Worm (Caenorhabditis elegans) whole organism, L1 larva: ENCODE results near the gene asp-1.
"Not testable (repeated sequence)": the region's sequence is repeated elsewhere in the genome, so short reads cannot be mapped to it uniquely, and the experiment has no call there.

Experiments used
- C34B4.2 ChIP-seq: sonication (generic microtip); optimal IDR thresholded peaks from 2 replicates; lab custom pipeline; 2017; ENCODE audit warnings: mild to moderate bottlenecking, missing genetic modification characterization, missing compliant biosample characterization
- ama-1 ChIP-seq: fragments of 150-350 bp; optimal IDR thresholded peaks from 2 replicates; lab custom pipeline; 2014
- blmp-1 ChIP-seq: fragments of 150-350 bp; optimal IDR thresholded peaks from 2 replicates; lab custom pipeline; 2014; ENCODE audit warnings: missing biosample characterization, missing genetic modification characterization
- ceh-63 ChIP-seq: fragments of 200-800 bp; sonication (Bioruptor generic); optimal IDR thresholded peaks from 2 replicates; lab custom pipeline; 2018; ENCODE audit warnings: mild to moderate bottlenecking, missing genetic modification characterization, missing compliant biosample characterization
- ceh-8 ChIP-seq: fragments of 200-800 bp; sonication (Bioruptor generic); optimal IDR thresholded peaks from 2 replicates; lab custom pipeline; 2018; ENCODE audit warnings: mild to moderate bottlenecking, missing genetic modification characterization, moderate library complexity, missing compliant biosample characterization
- ceh-88 ChIP-seq: fragments of 200-800 bp; sonication (Bioruptor generic); IDR thresholded peaks from 2 replicates; pipeline ENCODE4 v1.3.6; 2022; ENCODE audit warnings: missing genetic modification characterization, missing compliant biosample characterization
- ceh-90 ChIP-seq: sonication (generic microtip); optimal IDR thresholded peaks from 2 replicates; lab custom pipeline; 2016; ENCODE audit warnings: missing genetic modification characterization, missing compliant biosample characterization
- ces-1 ChIP-seq: fragments of 150-350 bp; optimal IDR thresholded peaks from 2 replicates; lab custom pipeline; 2014; ENCODE audit warnings: missing biosample characterization, missing genetic modification reagents, missing genetic modification characterization
- dsc-1 ChIP-seq: sonication (generic microtip); optimal IDR thresholded peaks from 2 replicates; lab custom pipeline; 2016; ENCODE audit warnings: mild to moderate bottlenecking, missing genetic modification characterization, missing compliant biosample characterization
- efl-3 ChIP-seq: fragments of 200-800 bp; sonication (Bioruptor generic); optimal IDR thresholded peaks from 2 replicates; lab custom pipeline; 2018; ENCODE audit warnings: mild to moderate bottlenecking, missing genetic modification characterization, missing compliant biosample characterization
- fkh-10 ChIP-seq: sonication (generic microtip); optimal IDR thresholded peaks from 2 replicates; lab custom pipeline; 2017; ENCODE audit warnings: missing biosample characterization, missing genetic modification reagents, missing genetic modification characterization
- fkh-4 ChIP-seq: sonication (generic microtip); optimal IDR thresholded peaks from 2 replicates; lab custom pipeline; 2016; ENCODE audit warnings: missing compliant biosample characterization, missing genetic modification characterization, borderline replicate concordance
- fkh-8 ChIP-seq: sonication (generic microtip); optimal IDR thresholded peaks from 2 replicates; lab custom pipeline; 2016; ENCODE audit warnings: mild to moderate bottlenecking, missing genetic modification characterization, missing compliant biosample characterization
- fos-1 ChIP-seq: fragments of 150-350 bp; optimal IDR thresholded peaks from 2 replicates; lab custom pipeline; 2014; ENCODE audit warnings: missing biosample characterization, missing genetic modification characterization
- hlh-4 ChIP-seq: sonication (generic microtip); optimal IDR thresholded peaks from 2 replicates; lab custom pipeline; 2016; ENCODE audit warnings: mild to moderate bottlenecking, missing genetic modification characterization, missing compliant biosample characterization
- jun-1 ChIP-seq: fragments of 150-350 bp; optimal IDR thresholded peaks from 2 replicates; lab custom pipeline; 2014; ENCODE audit warnings: missing biosample characterization, missing genetic modification reagents, missing genetic modification characterization
- lin-13 ChIP-seq: fragments of 150-350 bp; optimal IDR thresholded peaks from 2 replicates; lab custom pipeline; 2014; ENCODE audit warnings: missing biosample characterization, missing genetic modification reagents, missing genetic modification characterization
- lin-14 ChIP-seq: fragments of 200-800 bp; sonication (Bioruptor generic); optimal IDR thresholded peaks from 2 replicates; lab custom pipeline; 2018; ENCODE audit warnings: mild to moderate bottlenecking, missing genetic modification characterization, moderate library complexity, missing compliant biosample characterization
- lin-15B ChIP-seq: fragments of 150-350 bp; sonication (generic microtip); optimal IDR thresholded peaks from 3 replicates; lab custom pipeline; 2014; ENCODE audit warnings: missing biosample characterization, missing genetic modification characterization
- lin-35 ChIP-seq, 2 experiments: fragments of 150-350 bp; optimal IDR thresholded peaks; 2 replicates each; lab custom pipeline; 2014; ENCODE audit warnings: missing biosample characterization in 2 of 2, missing genetic modification characterization in 2 of 2, missing genetic modification reagents in 2 of 2
- lin-39 ChIP-seq: fragments of 150-350 bp; optimal IDR thresholded peaks from 2 replicates; lab custom pipeline; 2014; ENCODE audit warnings: missing biosample characterization, missing genetic modification reagents, missing genetic modification characterization
- lir-3 ChIP-seq: sonication (generic microtip); optimal IDR thresholded peaks from 2 replicates; lab custom pipeline; 2016; ENCODE audit warnings: mild to moderate bottlenecking, missing genetic modification characterization, moderate library complexity, missing compliant biosample characterization; ENCODE audit not compliant: poor library complexity
- mab-9 ChIP-seq: fragments of 200-800 bp; sonication (Bioruptor generic); IDR thresholded peaks from 2 replicates; pipeline ENCODE4 v1.3.6; 2022; ENCODE audit warnings: missing genetic modification reagents, missing genetic modification characterization, missing compliant biosample characterization
- mdl-1 ChIP-seq, 2 experiments: fragments of 150-350 bp; optimal IDR thresholded peaks; 2 replicates each; lab custom pipeline; 2014 to 2017; ENCODE audit warnings: missing biosample characterization in 2 of 2, missing genetic modification characterization in 2 of 2, inconsistent platforms in 1 of 2
- mef-2 ChIP-seq: fragments of 150-350 bp; optimal IDR thresholded peaks from 2 replicates; lab custom pipeline; 2014; ENCODE audit warnings: missing biosample characterization, missing genetic modification characterization
- mep-1 ChIP-seq: fragments of 150-350 bp; optimal IDR thresholded peaks from 2 replicates; lab custom pipeline; 2014; ENCODE audit warnings: missing biosample characterization, missing genetic modification characterization
- nhr-20 ChIP-seq: sonication (generic microtip); optimal IDR thresholded peaks from 2 replicates; lab custom pipeline; 2016; ENCODE audit warnings: mild to moderate bottlenecking, missing genetic modification characterization, missing compliant biosample characterization
- nhr-237 ChIP-seq: fragments of 150-350 bp; optimal IDR thresholded peaks from 2 replicates; lab custom pipeline; 2014; ENCODE audit warnings: missing biosample characterization, missing genetic modification characterization
- nhr-47 ChIP-seq: sonication (generic microtip); optimal IDR thresholded peaks from 2 replicates; lab custom pipeline; 2016; ENCODE audit warnings: mild to moderate bottlenecking, missing genetic modification characterization, moderate library complexity, missing compliant biosample characterization
- nhr-77 ChIP-seq: fragments of 150-350 bp; optimal IDR thresholded peaks from 2 replicates; lab custom pipeline; 2014; ENCODE audit warnings: missing biosample characterization, missing genetic modification characterization
- nhr-90 ChIP-seq: sonication (generic microtip); optimal IDR thresholded peaks from 2 replicates; lab custom pipeline; 2016; ENCODE audit warnings: mild to moderate bottlenecking, missing genetic modification characterization, missing compliant biosample characterization; ENCODE audit not compliant: poor library complexity
- pag-3 ChIP-seq: sonication (generic microtip); optimal IDR thresholded peaks from 2 replicates; lab custom pipeline; 2017; ENCODE audit warnings: missing genetic modification characterization, mild to moderate bottlenecking, missing compliant biosample characterization, antibody characterized with exemption, borderline replicate concordance; ENCODE audit not compliant: insufficient read depth
- pax-3 ChIP-seq: fragments of 200-800 bp; sonication (Bioruptor generic); optimal IDR thresholded peaks from 2 replicates; lab custom pipeline; 2018; ENCODE audit warnings: mild to moderate bottlenecking, missing genetic modification characterization, moderate library complexity, missing compliant biosample characterization
- rnt-1 ChIP-seq: sonication (generic microtip); optimal IDR thresholded peaks from 2 replicates; lab custom pipeline; 2016; ENCODE audit warnings: mild to moderate bottlenecking, missing genetic modification characterization, moderate library complexity, missing compliant biosample characterization
- skn-1 ChIP-seq: fragments of 150-350 bp; optimal IDR thresholded peaks from 2 replicates; lab custom pipeline; 2014; ENCODE audit warnings: missing biosample characterization, missing genetic modification characterization
- snu-23 ChIP-seq: sonication (generic microtip); optimal IDR thresholded peaks from 2 replicates; lab custom pipeline; 2016; ENCODE audit warnings: missing genetic modification characterization, missing compliant biosample characterization
- sox-4 ChIP-seq: sonication (generic microtip); optimal IDR thresholded peaks from 2 replicates; lab custom pipeline; 2016; ENCODE audit warnings: missing genetic modification characterization, missing compliant biosample characterization
- sup-37 ChIP-seq: fragments of 200-800 bp; sonication (Bioruptor generic); optimal IDR thresholded peaks from 2 replicates; lab custom pipeline; 2018; ENCODE audit warnings: mild to moderate bottlenecking, missing genetic modification characterization, missing compliant biosample characterization
- unc-130 ChIP-seq: fragments of 150-350 bp; optimal IDR thresholded peaks from 2 replicates; lab custom pipeline; 2017; ENCODE audit warnings: missing biosample characterization, missing genetic modification characterization, inconsistent platforms
- unc-30 ChIP-seq: sonication (generic microtip); optimal IDR thresholded peaks from 2 replicates; lab custom pipeline; 2017; ENCODE audit warnings: missing biosample characterization, missing genetic modification characterization
- unc-62 ChIP-seq: fragments of 150-350 bp; optimal IDR thresholded peaks from 2 replicates; lab custom pipeline; 2014; ENCODE audit warnings: missing biosample characterization, missing genetic modification reagents, missing genetic modification characterization
- unc-98 ChIP-seq: fragments of 200-800 bp; sonication (Bioruptor generic); IDR thresholded peaks from 2 replicates; pipeline ENCODE4 v1.3.6; 2022; ENCODE audit warnings: missing genetic modification characterization, missing compliant biosample characterization
- xbp-1 ChIP-seq: sonication (generic microtip); optimal IDR thresholded peaks from 2 replicates; lab custom pipeline; 2016; ENCODE audit warnings: missing genetic modification characterization, missing compliant biosample characterization
- zag-1 ChIP-seq: fragments of 150-350 bp; optimal IDR thresholded peaks from 2 replicates; lab custom pipeline; 2014; ENCODE audit warnings: missing biosample characterization, missing genetic modification characterization
- ztf-11 ChIP-seq, 2 experiments: sonication (generic microtip); optimal IDR thresholded peaks; 2 replicates each; lab custom pipeline; 2016 to 2017; ENCODE audit warnings: missing genetic modification characterization in 2 of 2, missing biosample characterization in 1 of 2, missing compliant biosample characterization in 1 of 2
- ztf-4 ChIP-seq: fragments of 150-350 bp; optimal IDR thresholded peaks from 2 replicates; lab custom pipeline; 2014; ENCODE audit warnings: missing biosample characterization, missing genetic modification characterization

The asp-1 gene

DNA sequence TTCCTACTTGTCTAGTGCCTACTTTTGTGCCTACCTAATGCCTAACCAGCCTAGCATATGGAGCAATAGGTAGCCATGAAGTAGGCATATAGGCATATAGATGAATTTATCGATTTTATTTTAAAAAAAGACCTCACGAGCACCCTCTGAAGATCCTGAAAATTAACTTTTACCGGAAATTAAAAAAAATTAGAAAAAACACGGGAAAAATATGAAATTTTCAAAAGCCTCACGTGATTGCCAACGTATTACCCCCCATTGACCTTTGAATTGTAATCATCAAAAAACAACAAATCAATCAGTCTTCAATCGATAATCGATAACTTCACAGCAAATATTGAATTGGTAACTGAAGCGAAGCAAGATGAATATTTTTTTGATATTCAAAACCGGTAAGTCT lies 36.3 kb downstream of the asp-1 start, which contains the start of gene Y39B6A.30:
Gene Y39B6A.30 (plus strand): TSS at position 301 of the 400 bp plus-strand sequence.
- not testable (repeated sequence) for TF ChIP-seq sup-37; xbp-1 (tag; lab: Kevin White, UChicago); unc-62 (GFP tag; lab: Kevin White, UChicago)
- TF ChIP-seq, all 84 proteins: peak for 0; not testable (repeated sequence) for 84

DNA sequence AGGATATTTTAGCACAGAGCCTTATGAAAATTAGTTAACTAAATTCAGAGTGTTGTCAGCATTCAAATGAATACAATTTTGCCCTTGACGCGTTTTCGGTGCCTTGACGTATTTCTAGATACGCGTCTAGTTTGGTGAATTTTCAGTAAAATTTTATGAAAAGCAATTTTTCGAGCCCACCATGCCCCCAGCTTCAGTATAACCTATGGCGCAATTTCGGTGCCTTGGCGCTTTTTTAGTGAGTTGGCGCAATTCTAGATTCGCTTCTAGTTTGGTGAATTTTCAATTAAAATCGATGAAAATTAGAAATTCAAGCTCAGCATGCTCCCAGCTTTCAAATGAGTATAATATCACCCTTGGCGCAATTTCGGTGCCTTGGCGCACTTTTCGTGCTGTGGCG lies 37.3 kb downstream of the asp-1 start:
- TF ChIP-seq fkh-10 (GFP tag; lab: Kevin White, UChicago): no peak
- no peak for TF ChIP-seq fkh-8 (tag; lab: Kevin White, UChicago)
- TF ChIP-seq rnt-1 (tag; lab: Kevin White, UChicago): no peak
- TF ChIP-seq xbp-1 (tag; lab: Kevin White, UChicago): no peak

DNA sequence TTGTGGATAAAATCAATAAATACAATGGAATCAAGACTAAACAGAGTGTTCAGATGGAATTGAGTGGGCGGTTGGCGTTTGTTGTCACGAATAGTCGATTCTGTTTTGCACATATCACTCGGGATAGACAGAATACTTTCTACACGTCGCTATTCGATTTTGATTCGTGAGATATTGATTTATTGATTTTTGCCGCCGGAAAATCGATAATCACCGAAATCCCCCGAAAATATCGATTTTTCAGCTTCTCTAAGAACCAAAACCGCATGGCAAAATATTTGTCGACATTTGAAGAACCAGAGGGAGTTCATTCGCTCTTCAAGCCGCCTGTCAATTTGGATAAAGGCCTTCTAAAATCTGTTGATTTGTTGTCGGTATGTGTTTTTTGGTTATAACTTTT lies 40.1 kb downstream of the asp-1 start:
- TF ChIP-seq fkh-8 (tag; lab: Kevin White, UChicago) (no peak), lin-14 (no peak), sup-37 (no peak), jun-1 (tag; lab: Kevin White, UChicago) (no peak), lin-15B (tag; lab: Kevin White, UChicago) (no peak), mab-9 (GFP tag; lab: Robert Waterston, UW) (no peak), lin-35 (GFP tag; optimal IDR thresholded peaks at IDR 0.05; lab: Kevin White, UChicago) (no peak), ama-1 (lab: Kevin White, UChicago) (no peak), snu-23 (GFP tag; lab: Kevin White, UChicago) (no peak), mep-1 (no peak), lir-3 (tag; lab: Kevin White, UChicago) (no peak), lin-39 (no peak), lin-13 (GFP tag; lab: Kevin White, UChicago) (no peak)

DNA sequence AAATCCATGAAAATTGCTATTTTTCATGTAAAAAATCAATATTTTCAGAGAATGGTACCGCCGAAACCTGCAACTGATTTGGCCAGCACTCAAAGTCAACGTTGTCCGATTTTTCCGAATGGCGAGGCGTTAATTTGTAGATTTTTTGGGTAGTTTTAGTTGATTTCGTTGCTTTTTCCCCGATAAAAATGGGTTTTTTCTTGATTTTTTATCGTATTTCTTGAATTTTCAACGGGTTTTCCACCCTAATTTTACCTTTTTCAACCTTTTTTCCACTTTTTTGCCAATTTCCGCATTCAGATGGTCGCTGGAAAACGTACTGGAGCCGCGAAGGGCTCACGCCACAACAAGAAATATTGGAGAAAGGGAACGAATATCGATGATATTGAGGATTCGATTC lies 48.9 kb downstream of the asp-1 start, which contains the start of gene Y39B6A.33:
Gene Y39B6A.33 (plus strand): TSS at position 301 of the 400 bp plus-strand sequence.
- TF ChIP-seq C34B4.2 (tag; lab: Kevin White, UChicago) (no peak), ceh-8 (GFP tag; lab: Kevin White, UChicago) (no peak), nhr-237 (tag; lab: Kevin White, UChicago) (no peak), ceh-63 (GFP tag; lab: Kevin White, UChicago) (no peak), fkh-4 (no peak), blmp-1 (tag; lab: Kevin White, UChicago) (no peak), efl-3 (GFP tag; lab: Kevin White, UChicago) (no peak), ceh-88 (GFP tag; lab: Robert Waterston, UW) (no peak), nhr-20 (no peak), nhr-77 (tag; lab: Kevin White, UChicago) (no peak), nhr-47 (tag; lab: Kevin White, UChicago) (no peak), mab-9 (GFP tag; lab: Robert Waterston, UW) (no peak), ceh-90 (tag; lab: Kevin White, UChicago) (no peak), zag-1 (no peak), unc-30 (tag; lab: Kevin White, UChicago) (no peak), mdl-1 (tag; optimal IDR thresholded peaks at IDR 0.05; lab: Kevin White, UChicago) (no peak), unc-130 (tag; lab: Kevin White, UChicago) (no peak)
- TF ChIP-seq, all 84 proteins: peak for 0

DNA sequence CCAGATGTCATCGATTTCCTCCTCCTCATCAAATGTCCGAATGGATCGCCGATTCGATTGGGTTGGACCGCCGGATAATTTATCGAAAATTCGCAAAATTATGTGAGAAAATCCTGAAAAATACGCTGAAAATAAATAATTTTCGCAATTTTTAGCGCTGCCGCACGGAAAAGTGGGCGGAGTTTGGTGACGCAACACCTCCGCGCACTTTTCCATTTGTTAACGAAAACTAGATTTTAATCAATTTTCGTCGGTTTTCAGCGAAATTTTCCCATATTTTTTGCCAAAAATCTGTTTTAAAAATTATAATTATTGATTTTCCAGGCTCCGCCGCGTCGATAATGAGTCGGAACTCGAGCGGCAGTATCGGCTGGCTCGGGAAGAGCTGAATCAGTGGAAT lies 49.5 kb downstream of the asp-1 start, which contains the start of gene Y39B6A.34:
Gene Y39B6A.34 (plus strand): TSS at position 3 of the 400 bp plus-strand sequence.
- TF ChIP-seq fos-1 (tag; lab: Kevin White, UChicago) (no peak), pax-3 (tag; lab: Kevin White, UChicago) (no peak), nhr-90 (tag; lab: Kevin White, UChicago) (no peak), ceh-90 (tag; lab: Kevin White, UChicago) (no peak), ces-1 (GFP tag; lab: Kevin White, UChicago) (no peak), hlh-4 (tag; lab: Kevin White, UChicago) (no peak), unc-62 (GFP tag; lab: Kevin White, UChicago) (no peak), unc-98 (GFP tag; lab: Robert Waterston, UW) (no peak), mef-2 (tag; lab: Kevin White, UChicago) (no peak), C34B4.2 (tag; lab: Kevin White, UChicago) (no peak), pag-3 (tag; lab: Kevin White, UChicago) (no peak), snu-23 (GFP tag; lab: Kevin White, UChicago) (peak; percentile 38), mdl-1 (tag; optimal IDR thresholded peaks at IDR 0.05; lab: Kevin White, UChicago) (no peak), skn-1 (tag; lab: Kevin White, UChicago) (peak; percentile 14), dsc-1 (tag; lab: Kevin White, UChicago) (peak; percentile 23), ztf-4 (tag; lab: Kevin White, UChicago) (peak; percentile 33), ztf-11 (tag; optimal IDR thresholded peaks at IDR 0.05; lab: Kevin White, UChicago) (no peak), sox-4 (no peak)
